Fruit fly (Drosophila melanogaster) ovary, adult (tissue): ENCODE results near the gene iav.
A peak's percentile ranks its signal among the peaks of the same experiment; 100 is the strongest.

Experiments
- CG17801 ChIP-seq: fragments of 200-800 bp; optimal IDR thresholded peaks from 2 replicates; lab custom pipeline; 2019; ENCODE audit warnings: missing biosample characterization, mild to moderate bottlenecking, missing genetic modification characterization, moderate library complexity; ENCODE audit not compliant: partially characterized antibody

iav gene

DNA sequence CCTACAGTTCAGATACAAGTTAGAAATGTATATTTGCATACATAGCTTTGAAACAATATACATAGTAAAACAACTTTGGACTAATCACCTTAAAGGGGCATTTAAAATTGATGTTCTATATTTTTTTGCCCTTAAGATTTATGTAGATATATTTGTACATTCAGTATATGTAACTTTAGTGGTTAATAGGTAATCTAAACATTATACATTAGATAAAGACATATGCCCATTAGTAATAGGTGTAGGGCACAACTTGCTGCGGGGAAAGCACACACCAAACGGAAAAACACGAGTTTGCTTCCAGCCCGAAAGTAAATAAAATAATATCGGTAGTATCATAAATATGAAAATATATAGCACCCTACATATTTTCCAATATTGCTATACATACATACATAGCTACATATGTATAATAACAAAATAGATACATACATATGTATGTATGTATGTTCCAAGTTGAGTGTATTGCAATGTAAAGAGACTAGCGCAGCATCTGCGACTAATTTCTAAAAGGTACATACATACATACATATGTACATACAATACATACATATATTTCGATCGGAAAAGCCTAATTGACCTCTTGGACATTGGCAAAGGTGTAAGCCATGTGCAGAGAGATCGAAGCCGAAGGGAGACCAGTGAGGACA, 49.6 kb downstream of the iav start, which contains the start of gene CG43736:
Gene CG43736, plus strand, starts transcription at position 600 of the 650 bp plus-strand sequence.
- TF ChIP-seq CG17801 (GFP tag; lab: Kevin White, UChicago), result peak; percentile 99

DNA sequence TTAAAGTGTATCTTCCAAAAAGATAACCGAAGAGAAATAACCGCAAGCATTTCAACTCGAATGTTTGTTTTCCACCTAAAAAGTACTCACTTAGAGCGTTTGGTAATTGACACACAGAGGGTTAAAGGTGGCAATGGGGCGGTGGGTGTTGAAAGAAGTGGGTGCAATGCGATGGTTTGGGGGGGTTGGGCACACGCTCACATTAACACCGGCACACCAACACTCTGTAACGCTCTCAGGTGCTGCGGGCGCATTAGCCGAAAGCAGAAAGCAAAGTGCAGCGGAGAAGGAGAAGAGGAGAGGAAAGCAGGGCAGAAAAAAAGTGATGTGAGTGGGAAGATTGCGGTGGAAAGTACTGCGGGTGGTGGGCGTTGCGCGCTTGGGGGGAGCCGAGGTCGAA, 51.3 kb downstream of the iav start:
- TF ChIP-seq CG17801 (GFP tag; lab: Kevin White, UChicago), result no peak

DNA sequence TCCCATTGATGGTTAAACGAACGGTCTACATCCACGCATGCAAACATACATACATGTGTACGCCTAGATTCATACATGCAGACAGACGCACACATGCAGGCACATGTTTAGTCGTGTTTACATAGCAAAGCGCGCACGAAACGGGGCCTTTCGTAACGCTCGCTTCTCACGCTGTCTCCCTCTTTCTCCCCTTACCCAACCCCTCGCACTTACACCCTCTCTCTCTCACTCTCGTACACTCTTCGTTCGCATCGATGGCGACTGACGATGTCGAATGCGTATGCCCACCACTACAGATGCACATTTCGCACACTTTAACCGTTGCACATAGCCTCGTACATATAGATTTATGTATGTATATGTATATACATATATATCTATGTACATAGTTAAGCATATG, 52.3 kb downstream of the iav start:
- peak; percentile 30 for TF ChIP-seq CG17801 (GFP tag; lab: Kevin White, UChicago)

DNA sequence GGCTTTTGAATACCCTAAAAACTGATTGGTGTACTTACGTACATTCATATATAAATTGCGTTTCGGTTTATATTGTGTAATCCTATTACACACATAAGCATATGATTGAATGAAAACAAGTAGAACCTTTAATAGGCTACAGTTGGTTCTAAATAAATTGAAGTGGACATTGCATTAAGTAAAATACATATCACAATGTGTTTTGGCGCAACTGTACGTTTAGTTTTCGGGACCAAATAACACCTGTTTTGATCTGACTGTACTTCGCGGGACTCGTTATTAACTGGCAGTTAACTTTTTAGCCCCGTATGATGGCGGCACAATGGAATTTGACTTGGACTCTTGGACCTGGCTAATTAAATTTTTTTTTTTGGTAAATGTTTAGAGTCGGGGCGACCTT, 53.0 kb downstream of the iav start:
- no peak for TF ChIP-seq CG17801 (GFP tag; lab: Kevin White, UChicago)

DNA sequence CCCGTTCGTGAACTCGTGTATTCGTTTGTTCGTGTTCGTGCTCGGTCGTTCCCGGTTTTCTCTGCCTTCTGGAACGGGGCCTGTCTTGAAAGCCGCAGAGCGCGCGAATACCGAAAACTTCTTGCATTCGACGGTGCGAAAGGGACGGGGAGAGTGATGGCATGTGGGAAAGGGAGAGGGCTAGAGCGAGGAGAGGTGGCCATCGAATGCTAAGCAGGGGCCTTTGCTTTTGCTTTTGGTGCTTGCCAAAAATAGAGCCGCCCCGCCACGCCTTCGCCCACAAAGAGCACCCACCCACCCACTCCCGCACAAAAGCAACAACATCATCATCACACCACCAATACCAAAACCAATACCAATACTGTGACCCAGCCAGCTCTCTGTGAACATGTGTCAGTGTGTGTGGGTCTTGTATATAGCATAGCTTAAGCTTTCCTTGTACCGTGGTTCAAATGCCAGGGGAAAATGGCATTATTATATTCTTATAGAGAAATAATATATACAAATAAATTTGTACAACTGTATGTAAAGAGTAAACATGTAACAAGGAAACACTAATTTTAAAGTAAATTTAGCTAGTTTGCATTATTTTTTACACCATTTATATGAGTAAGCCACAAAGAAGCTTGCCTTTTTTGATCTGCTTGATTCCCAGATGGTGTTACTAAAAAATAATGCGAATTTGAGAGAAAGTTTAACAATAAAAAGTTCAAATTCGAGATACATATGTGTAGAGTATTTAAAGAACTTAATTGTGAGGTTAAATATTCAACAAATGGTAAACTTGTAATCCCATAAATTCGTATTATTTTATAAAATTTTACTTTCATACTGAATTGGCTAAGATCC, 53.6 kb downstream of the iav start, which contains the start of gene CG14434:
Gene CG14434, minus strand, starts transcription at position 20 of the 849 bp plus-strand sequence.
- no peak for TF ChIP-seq CG17801 (GFP tag; lab: Kevin White, UChicago)
